Worm (Caenorhabditis elegans) whole organism, midembryonic: ENCODE data around the gene wbp-2.

Experiments
- T22C8.4 ChIP-seq: fragments of 200-800 bp; sonication (Bioruptor generic); IDR thresholded peaks from 2 replicates; pipeline ENCODE4 v1.3.6; 2022; ENCODE audit warnings: missing genetic modification characterization, missing compliant biosample characterization
- cog-1 ChIP-seq: sonication (generic microtip); optimal IDR thresholded peaks from 2 replicates; lab custom pipeline; 2016; ENCODE audit warnings: missing genetic modification characterization, missing compliant biosample characterization
- flt-1 ChIP-seq: fragments of 200-800 bp; sonication (Bioruptor generic); IDR thresholded peaks from 2 replicates; pipeline ENCODE4 v1.3.6; 2022; ENCODE audit warnings: missing genetic modification characterization, missing compliant biosample characterization
- klf-2 ChIP-seq: fragments of 200-800 bp; sonication (Bioruptor generic); conservative IDR thresholded peaks from 2 replicates; pipeline ENCODE4 v1.3.6; 2022; ENCODE audit warnings: missing genetic modification reagents, missing genetic modification characterization, missing compliant biosample characterization
- med-1 ChIP-seq: sonication (generic microtip); optimal IDR thresholded peaks from 2 replicates; lab custom pipeline; 2017; ENCODE audit warnings: missing genetic modification characterization, mild to moderate bottlenecking, missing compliant biosample characterization, antibody characterized with exemption, missing genetic modification reagents; ENCODE audit not compliant: insufficient read depth
- ref-1 ChIP-seq: fragments of 200-800 bp; sonication (Bioruptor generic); conservative IDR thresholded peaks from 2 replicates; pipeline ENCODE4 v1.3.6; 2022; ENCODE audit warnings: missing genetic modification reagents, missing genetic modification characterization, missing compliant biosample characterization
- tab-1 ChIP-seq: fragments of 200-800 bp; sonication (Bioruptor generic); IDR thresholded peaks from 2 replicates; pipeline ENCODE4 v1.3.6; 2022; ENCODE audit warnings: missing genetic modification characterization, missing compliant biosample characterization
- ztf-23 ChIP-seq: fragments of 200-800 bp; sonication (Bioruptor generic); IDR thresholded peaks from 2 replicates; pipeline ENCODE4 v1.3.6; 2022; ENCODE audit warnings: missing genetic modification reagents, missing genetic modification characterization, missing compliant biosample characterization
- ztf-29 ChIP-seq: fragments of 200-800 bp; sonication (Bioruptor generic); IDR thresholded peaks from 2 replicates; pipeline ENCODE4 v1.3.6; 2022; ENCODE audit warnings: missing genetic modification reagents, missing genetic modification characterization, missing compliant biosample characterization

DNA sequence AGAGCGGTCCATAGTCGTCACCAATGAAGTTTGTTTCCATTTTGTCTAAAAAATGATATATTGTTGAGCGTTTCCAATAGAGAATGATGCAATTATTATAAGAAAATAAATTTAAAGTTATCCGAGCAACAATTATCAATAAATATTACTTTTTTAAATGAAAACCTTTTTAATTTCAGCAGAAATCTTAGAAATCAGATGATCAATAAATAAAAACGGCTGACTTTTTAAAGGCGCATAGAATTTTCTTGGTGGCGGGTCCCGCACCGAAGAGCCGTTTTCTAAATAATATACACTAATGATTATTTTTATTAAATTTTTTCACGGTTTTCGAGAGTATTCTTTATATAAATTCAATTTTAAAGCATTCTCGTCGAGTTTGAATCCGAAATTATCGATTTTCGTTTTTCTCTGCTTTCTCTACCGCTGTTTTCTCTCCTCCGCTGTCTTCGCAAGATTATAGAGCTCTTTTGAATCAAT is 6.7 kb upstream of the wbp-2 start, which contains the start of gene rab-39:
- no peak for TF ChIP-seq klf-2 (GFP tag; lab: Robert Waterston, UW)
- TF ChIP-seq ztf-29 (GFP tag; lab: Robert Waterston, UW), result no peak
- TF ChIP-seq flt-1 (GFP tag; lab: Robert Waterston, UW), result no peak
- no peak for TF ChIP-seq ref-1 (GFP tag; lab: Robert Waterston, UW)
- TF ChIP-seq tab-1, result no peak
- TF ChIP-seq ztf-23 (GFP tag; lab: Robert Waterston, UW), result no peak
- TF ChIP-seq T22C8.4, result no peak
- TF ChIP-seq cog-1, result no peak
- no peak for TF ChIP-seq med-1 (GFP tag; lab: Kevin White, UChicago)
